Worm (Caenorhabditis elegans): Measurements from ENCODE around the gene nlp-45.

DNA sequence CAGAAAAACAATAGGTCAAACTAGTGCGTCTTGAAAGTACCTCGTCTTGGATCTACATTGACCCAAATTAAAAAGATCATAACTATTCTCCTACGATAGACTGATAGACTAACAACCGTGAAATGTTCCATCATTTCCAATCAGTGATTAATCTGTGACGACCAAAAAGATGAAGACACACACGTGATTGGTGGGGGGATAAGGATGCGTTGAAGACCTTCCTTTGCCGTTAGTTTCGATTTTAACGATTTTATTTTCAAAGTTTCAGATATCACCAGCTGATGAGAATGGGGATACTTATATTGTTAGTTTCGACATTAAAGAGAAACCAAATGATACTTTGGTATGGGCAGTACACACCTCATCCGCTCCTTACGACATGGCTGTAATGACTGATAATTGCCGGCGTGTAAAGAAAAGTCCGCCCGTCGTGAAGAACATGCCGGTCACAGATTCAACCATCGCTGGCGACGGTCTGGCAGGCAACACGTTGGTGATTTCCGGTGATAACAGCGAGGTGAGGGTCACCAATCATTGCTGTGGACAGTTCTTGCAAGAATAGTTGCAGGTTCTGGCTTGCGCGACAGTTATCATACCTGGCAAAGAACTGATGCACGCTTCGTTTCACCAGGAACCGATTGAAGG lies 48.9 kb upstream of the nlp-45 start:
- TF ChIP-seq B0310.2 (tag; optimal IDR thresholded peaks at IDR 0.05) (no peak), ama-1 (optimal IDR thresholded peaks at IDR 0.05) (no peak), ceh-36 (tag; optimal IDR thresholded peaks at IDR 0.05) (no peak), aly-1 (tag; optimal IDR thresholded peaks at IDR 0.05) (no peak), sea-1 (GFP tag; conservative IDR thresholded peaks at IDR 0.05) (no peak), scrt-1 (GFP tag; IDR thresholded peaks at IDR 0.05) (no peak), tbx-11 (GFP tag; IDR thresholded peaks at IDR 0.05) (no peak)

Data from whole organism, early embryonic.